Worm (Caenorhabditis elegans): ENCODE measurements around the gene lec-9.

The lec-9 gene

DNA sequence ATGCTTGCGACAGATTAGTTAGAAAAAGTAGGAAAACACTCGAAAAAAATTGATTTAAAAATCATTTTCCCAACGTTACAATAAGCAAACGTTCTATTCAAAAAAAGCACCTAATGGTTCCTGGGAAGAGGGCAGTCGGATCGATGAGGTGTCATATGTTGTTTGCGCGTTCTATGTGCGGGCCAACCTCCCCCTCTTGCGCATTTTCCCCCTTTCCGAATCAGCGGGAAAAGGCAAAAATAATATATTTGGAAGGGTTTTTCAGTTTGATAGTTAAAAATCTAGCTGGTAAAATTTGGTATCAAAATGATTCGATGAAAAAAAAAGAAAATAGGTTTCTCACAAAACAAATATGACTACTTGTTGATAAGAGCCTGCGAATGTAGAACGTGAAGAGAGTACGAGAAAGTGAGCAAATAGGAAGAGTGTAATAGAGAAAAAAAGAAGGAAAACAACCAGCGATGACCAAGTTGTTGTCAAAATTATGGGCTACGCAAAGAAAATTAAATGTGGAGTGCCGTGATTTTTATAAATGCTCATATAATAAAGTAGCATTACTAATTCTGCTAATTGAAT, 10.2 kb downstream of the lec-9 start (continued):
- no peak for TF ChIP-seq mes-4 (tag; optimal IDR thresholded peaks at IDR 0.05)
- no peak for TF ChIP-seq dox-1 (GFP tag; IDR thresholded peaks at IDR 0.05)
- no peak for TF ChIP-seq Y79H2A.3 (GFP tag; conservative IDR thresholded peaks at IDR 0.05)
- no peak for TF ChIP-seq nfyb-1 (GFP tag; IDR thresholded peaks at IDR 0.05)
- TF ChIP-seq nfya-2 (GFP tag; IDR thresholded peaks at IDR 0.05): no peak
- TF ChIP-seq ccch-3 (GFP tag; optimal IDR thresholded peaks at IDR 0.05): no peak
- peak; percentile 15 for TF ChIP-seq nhr-80 (tag; optimal IDR thresholded peaks at IDR 0.05)
- no peak for TF ChIP-seq F57C9.4 (tag; optimal IDR thresholded peaks at IDR 0.05)
- no peak for TF ChIP-seq C17E4.6 (GFP tag; IDR thresholded peaks at IDR 0.05)
- no peak for TF ChIP-seq ama-1 (optimal IDR thresholded peaks at IDR 0.05)
- TF ChIP-seq ama-1 (GFP tag; optimal IDR thresholded peaks at IDR 0.05): no peak
- TF ChIP-seq snpc-1.1 (tag; optimal IDR thresholded peaks at IDR 0.05; ENCODE audit: insufficient read depth): no peak
- peak; percentile 44 for TF ChIP-seq lin-40 (tag; optimal IDR thresholded peaks at IDR 0.05)
- TF ChIP-seq dpff-1 (tag; optimal IDR thresholded peaks at IDR 0.05): no peak
- TF ChIP-seq snpc-3.4 (tag; optimal IDR thresholded peaks at IDR 0.05): no peak
- no peak for TF ChIP-seq die-1 (tag; optimal IDR thresholded peaks at IDR 0.05)
- no peak for TF ChIP-seq snpc-1.3 (tag; optimal IDR thresholded peaks at IDR 0.05; ENCODE audit: insufficient read depth)
- TF ChIP-seq F22D6.2 (tag; optimal IDR thresholded peaks at IDR 0.05): no peak
- TF ChIP-seq nhr-179 (tag; optimal IDR thresholded peaks at IDR 0.05): no peak
- no peak for TF ChIP-seq F49E8.2 (tag; optimal IDR thresholded peaks at IDR 0.05; ENCODE audit: insufficient read depth)
- TF ChIP-seq Y67H2A.10 (GFP tag; conservative IDR thresholded peaks at IDR 0.05): no peak
- TF ChIP-seq ztf-3 (GFP tag; optimal IDR thresholded peaks at IDR 0.05): no peak
- no peak for TF ChIP-seq pbrm-1 (GFP tag; IDR thresholded peaks at IDR 0.05)
- no peak for TF ChIP-seq hmg-20 (GFP tag; IDR thresholded peaks at IDR 0.05)
- TF ChIP-seq ztf-18 (tag; optimal IDR thresholded peaks at IDR 0.05): peak; percentile 89
- TF ChIP-seq F37B4.10 (GFP tag; IDR thresholded peaks at IDR 0.05): no peak
- no peak for TF ChIP-seq nhr-120 (GFP tag; IDR thresholded peaks at IDR 0.05)
- no peak for TF ChIP-seq sea-2 (GFP tag; IDR thresholded peaks at IDR 0.05)
- TF ChIP-seq F57A8.1 (GFP tag; optimal IDR thresholded peaks at IDR 0.05): no peak
- no peak for TF ChIP-seq F52B5.7 (tag; optimal IDR thresholded peaks at IDR 0.05)
- no peak for TF ChIP-seq egrh-3 (GFP tag; IDR thresholded peaks at IDR 0.05)
- TF ChIP-seq B0336.3 (GFP tag; IDR thresholded peaks at IDR 0.05): no peak
- no peak for TF ChIP-seq rpc-1 (optimal IDR thresholded peaks at IDR 0.05)
- TF ChIP-seq rpc-1 (tag; optimal IDR thresholded peaks at IDR 0.05): no peak
- no peak for TF ChIP-seq lsl-1 (GFP tag; optimal IDR thresholded peaks at IDR 0.05)
- peak; percentile 11 for TF ChIP-seq attf-5 (GFP tag; optimal IDR thresholded peaks at IDR 0.05)
- TF ChIP-seq tbx-9 (tag; optimal IDR thresholded peaks at IDR 0.05; ENCODE audit: borderline replicate concordance): no peak
- no peak for TF ChIP-seq mcd-1 (GFP tag; IDR thresholded peaks at IDR 0.05)
- TF ChIP-seq gei-17 (GFP tag; optimal IDR thresholded peaks at IDR 0.05): no peak
- no peak for TF ChIP-seq ztf-26 (tag; optimal IDR thresholded peaks at IDR 0.05)
- TF ChIP-seq ceh-58 (GFP tag; IDR thresholded peaks at IDR 0.05): no peak
- no peak for TF ChIP-seq lag-1 (GFP tag; IDR thresholded peaks at IDR 0.05)
- TF ChIP-seq lir-1 (GFP tag; conservative IDR thresholded peaks at IDR 0.05): no peak
- TF ChIP-seq B0035.1 (tag; optimal IDR thresholded peaks at IDR 0.05): no peak
- no peak for TF ChIP-seq mel-28 (tag; optimal IDR thresholded peaks at IDR 0.05; ENCODE audit: borderline replicate concordance)
- TF ChIP-seq athp-1 (tag; optimal IDR thresholded peaks at IDR 0.05): no peak
- TF ChIP-seq hmg-1.2 (GFP tag; IDR thresholded peaks at IDR 0.05): no peak
- no peak for TF ChIP-seq atf-7 (tag; optimal IDR thresholded peaks at IDR 0.05)
- no peak for TF ChIP-seq tbp1 (GFP tag; optimal IDR thresholded peaks at IDR 0.05)
- TF ChIP-seq aptf-3 (GFP tag; IDR thresholded peaks at IDR 0.05): no peak
